Fruit fly (Drosophila melanogaster) whole organism, prepupa: Measurements from ENCODE around the gene SMSr.
A peak's percentile ranks its signal among the peaks of the same experiment; 100 is the strongest.

ENCODE experiments used
- CG10631 ChIP-seq: fragments of 200-800 bp; sonication (Bioruptor generic); optimal IDR thresholded peaks from 2 replicates; lab custom pipeline; 2016; ENCODE audit warnings: missing biosample characterization, missing genetic modification characterization
- CG10669 ChIP-seq: fragments of 200-800 bp; sonication (Bioruptor generic); optimal IDR thresholded peaks from 3 replicates; lab custom pipeline; 2018; ENCODE audit warnings: missing biosample characterization, mild to moderate bottlenecking, missing genetic modification characterization, moderate library complexity
- CG11294 ChIP-seq: fragments of 200-800 bp; sonication (Bioruptor generic); IDR thresholded peaks from 2 replicates; pipeline ENCODE4 v1.3.6; 2022; ENCODE audit warnings: missing biosample characterization, missing genetic modification characterization
- CG11902 ChIP-seq: fragments of 200-800 bp; sonication (Bioruptor generic); optimal IDR thresholded peaks from 3 replicates; lab custom pipeline; 2016; ENCODE audit warnings: missing biosample characterization, missing genetic modification characterization
- CG15336 ChIP-seq: fragments of 200-800 bp; sonication (Bioruptor generic); IDR thresholded peaks from 2 replicates; pipeline ENCODE4 v1.3.6; 2022; ENCODE audit warnings: missing biosample characterization, missing genetic modification characterization
- CG1621 ChIP-seq: fragments of 200-800 bp; sonication (Bioruptor generic); optimal IDR thresholded peaks from 3 replicates; lab custom pipeline; 2018; ENCODE audit warnings: missing biosample characterization, mild to moderate bottlenecking, missing genetic modification characterization
- CG3032 ChIP-seq: fragments of 200-800 bp; optimal IDR thresholded peaks from 2 replicates; lab custom pipeline; 2019; ENCODE audit warnings: missing biosample characterization, mild to moderate bottlenecking, missing genetic modification characterization, moderate library complexity
- CG31627 ChIP-seq: fragments of 200-800 bp; sonication (Bioruptor generic); optimal IDR thresholded peaks from 3 replicates; lab custom pipeline; 2016; ENCODE audit warnings: missing biosample characterization, missing genetic modification characterization
- CG32006 ChIP-seq: fragments of 200-800 bp; sonication (Bioruptor generic); optimal IDR thresholded peaks from 3 replicates; lab custom pipeline; 2017; ENCODE audit warnings: missing biosample characterization, mild to moderate bottlenecking, missing genetic modification characterization
- CG34406 ChIP-seq: fragments of 200-800 bp; sonication (Bioruptor generic); optimal IDR thresholded peaks from 3 replicates; lab custom pipeline; 2016; ENCODE audit warnings: missing biosample characterization, missing genetic modification characterization
- CG3919 ChIP-seq: fragments of 200-800 bp; sonication (Bioruptor generic); optimal IDR thresholded peaks from 3 replicates; lab custom pipeline; 2016; ENCODE audit warnings: missing biosample characterization, missing genetic modification characterization
- CG6163 ChIP-seq: fragments of 200-800 bp; sonication (Bioruptor generic); IDR thresholded peaks from 3 replicates; pipeline ENCODE4 v1.3.6; 2022; ENCODE audit warnings: missing biosample characterization, missing genetic modification characterization
- CG6792 ChIP-seq: fragments of 200-800 bp; sonication (Bioruptor generic); optimal IDR thresholded peaks from 3 replicates; lab custom pipeline; 2016; ENCODE audit warnings: missing biosample characterization, missing genetic modification characterization
- CG6808 ChIP-seq: fragments of 200-800 bp; sonication (Bioruptor generic); optimal IDR thresholded peaks from 3 replicates; lab custom pipeline; 2017; ENCODE audit warnings: missing biosample characterization, missing genetic modification characterization, mild to moderate bottlenecking, moderate library complexity, missing genetic modification reagents
- CG6854 ChIP-seq: fragments of 200-800 bp; sonication (Bioruptor generic); optimal IDR thresholded peaks from 2 replicates; lab custom pipeline; 2017; ENCODE audit warnings: missing biosample characterization, mild to moderate bottlenecking, missing genetic modification characterization
- CG7368 ChIP-seq: fragments of 200-800 bp; sonication (Bioruptor generic); optimal IDR thresholded peaks from 3 replicates; lab custom pipeline; 2016; ENCODE audit warnings: missing biosample characterization, missing genetic modification characterization
- CG8319 ChIP-seq: fragments of 200-800 bp; sonication (Bioruptor generic); optimal IDR thresholded peaks from 3 replicates; lab custom pipeline; 2016; ENCODE audit warnings: missing biosample characterization, missing genetic modification characterization
- CG8632 ChIP-seq: fragments of 200-800 bp; sonication (Bioruptor generic); optimal IDR thresholded peaks from 3 replicates; lab custom pipeline; 2016; ENCODE audit warnings: missing biosample characterization, missing genetic modification characterization
- CG9139 ChIP-seq: fragments of 200-800 bp; sonication (Bioruptor generic); optimal IDR thresholded peaks from 3 replicates; lab custom pipeline; 2017; ENCODE audit warnings: missing biosample characterization, mild to moderate bottlenecking, missing genetic modification characterization
- Eip75B ChIP-seq: fragments of 200-800 bp; sonication (Bioruptor generic); optimal IDR thresholded peaks from 3 replicates; lab custom pipeline; 2016; ENCODE audit warnings: missing biosample characterization, missing genetic modification characterization
- Eip78C ChIP-seq: fragments of 200-800 bp; sonication (Bioruptor generic); peaks from one replicate; lab custom pipeline; 2016; ENCODE audit warnings: missing biosample characterization, missing genetic modification characterization
- Eip93F ChIP-seq: fragments of 200-800 bp; sonication (Bioruptor generic); optimal IDR thresholded peaks from 2 replicates; lab custom pipeline; 2016; ENCODE audit warnings: missing biosample characterization, mild to moderate bottlenecking, missing genetic modification characterization
- Hr39 ChIP-seq: fragments of 200-800 bp; sonication (Bioruptor generic); optimal IDR thresholded peaks from 2 replicates; lab custom pipeline; 2016; ENCODE audit warnings: missing biosample characterization, missing genetic modification characterization
- Met ChIP-seq: fragments of 200-800 bp; sonication (Bioruptor generic); optimal IDR thresholded peaks from 3 replicates; lab custom pipeline; 2016; ENCODE audit warnings: missing biosample characterization, missing genetic modification characterization
- OdsH ChIP-seq: fragments of 200-800 bp; sonication (Bioruptor generic); optimal IDR thresholded peaks from 3 replicates; lab custom pipeline; 2016; ENCODE audit warnings: missing biosample characterization, missing genetic modification characterization
- Sox102F ChIP-seq: fragments of 200-800 bp; sonication (Bioruptor generic); optimal IDR thresholded peaks from 2 replicates; lab custom pipeline; 2016; ENCODE audit warnings: missing biosample characterization, mild to moderate bottlenecking, missing genetic modification characterization
- Sox14 ChIP-seq: fragments of 200-800 bp; sonication (Bioruptor generic); optimal IDR thresholded peaks from 3 replicates; lab custom pipeline; 2016; ENCODE audit warnings: missing biosample characterization, missing genetic modification characterization
- Sox15 ChIP-seq: fragments of 200-800 bp; sonication (Bioruptor generic); optimal IDR thresholded peaks from 3 replicates; lab custom pipeline; 2016; ENCODE audit warnings: missing biosample characterization, missing genetic modification characterization
- achi ChIP-seq: fragments of 200-800 bp; sonication (Bioruptor generic); optimal IDR thresholded peaks from 3 replicates; lab custom pipeline; 2016; ENCODE audit warnings: missing biosample characterization, missing genetic modification characterization
- acj6 ChIP-seq: fragments of 200-800 bp; sonication (Bioruptor generic); optimal IDR thresholded peaks from 3 replicates; lab custom pipeline; 2016; ENCODE audit warnings: missing biosample characterization, missing genetic modification characterization
- dac ChIP-seq: fragments of 200-800 bp; sonication (Bioruptor generic); optimal IDR thresholded peaks from 2 replicates; lab custom pipeline; 2017; ENCODE audit warnings: missing biosample characterization, mild to moderate bottlenecking, missing genetic modification characterization
- dsx ChIP-seq: fragments of 200-800 bp; optimal IDR thresholded peaks from 3 replicates; lab custom pipeline; 2019; ENCODE audit warnings: missing biosample characterization, mild to moderate bottlenecking, missing genetic modification characterization, moderate library complexity; ENCODE audit not compliant: poor library complexity, severe bottlenecking
- eg ChIP-seq: fragments of 200-800 bp; sonication (Bioruptor generic); IDR thresholded peaks from 3 replicates; pipeline ENCODE4 v1.3.6; 2022; ENCODE audit warnings: missing biosample characterization, missing genetic modification characterization
- esn ChIP-seq: fragments of 200-800 bp; sonication (Bioruptor generic); optimal IDR thresholded peaks from 2 replicates; lab custom pipeline; 2016; ENCODE audit warnings: missing biosample characterization, mild to moderate bottlenecking, missing genetic modification characterization, moderate library complexity
- fd59A ChIP-seq: fragments of 200-800 bp; sonication (Bioruptor generic); optimal IDR thresholded peaks from 2 replicates; lab custom pipeline; 2017; ENCODE audit warnings: missing biosample characterization, mild to moderate bottlenecking, missing genetic modification characterization, missing genetic modification reagents
- fkh ChIP-seq: fragments of 200-800 bp; sonication (Bioruptor generic); optimal IDR thresholded peaks from 3 replicates; lab custom pipeline; 2017; ENCODE audit warnings: missing biosample characterization, mild to moderate bottlenecking, missing genetic modification characterization, moderate library complexity
- lz ChIP-seq: fragments of 200-800 bp; sonication (Bioruptor generic); optimal IDR thresholded peaks from 3 replicates; lab custom pipeline; 2016; ENCODE audit warnings: missing biosample characterization, missing genetic modification characterization
- net ChIP-seq: fragments of 200-800 bp; sonication (Bioruptor generic); optimal IDR thresholded peaks from 3 replicates; lab custom pipeline; 2016; ENCODE audit warnings: missing biosample characterization, missing genetic modification characterization
- spab ChIP-seq: fragments of 200-800 bp; sonication (Bioruptor generic); optimal IDR thresholded peaks from 2 replicates; lab custom pipeline; 2017; ENCODE audit warnings: missing biosample characterization, mild to moderate bottlenecking, missing genetic modification characterization, missing genetic modification reagents
- vri ChIP-seq: fragments of 200-800 bp; sonication (Bioruptor generic); optimal IDR thresholded peaks from 3 replicates; lab custom pipeline; 2016; ENCODE audit warnings: missing biosample characterization, mild to moderate bottlenecking, missing genetic modification characterization

The SMSr gene

dm6 chr3L:7361095-7361522 lies 20.2 kb downstream of the SMSr start (continued):
- TF ChIP-seq fd59A (no peak), CG32006 (peak; percentile 18), Eip93F (GFP tag; lab: Kevin White, UChicago) (no peak)

DNA sequence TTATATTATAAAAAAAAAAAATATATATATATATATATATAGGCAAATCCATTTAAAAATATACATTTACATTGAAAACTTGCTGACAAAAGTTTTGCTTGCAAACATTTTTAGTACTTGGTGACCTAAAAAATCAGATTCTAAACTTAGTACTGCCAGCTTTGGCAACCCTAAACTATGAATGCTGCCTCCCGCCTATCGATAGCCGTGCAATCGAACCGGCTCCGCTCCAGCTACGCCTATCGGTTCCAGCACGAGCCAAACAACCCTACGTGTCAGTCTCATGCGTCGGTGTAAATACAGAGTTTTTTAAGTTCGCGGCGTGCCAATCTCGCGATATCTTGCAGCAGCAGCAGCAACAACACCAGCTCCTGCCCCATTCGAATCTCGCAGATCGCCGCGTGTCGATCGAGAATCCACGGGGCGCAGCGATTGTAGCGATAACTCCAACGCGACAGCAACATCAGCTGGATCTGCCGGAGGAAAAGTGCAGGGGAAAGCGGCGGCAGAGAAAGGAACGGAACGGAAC lies 20.9 kb downstream of the SMSr start, which contains the start of gene Sec63:
Gene Sec63, plus strand, starts transcription at position 238 of the 529 bp plus-strand sequence.
- TF ChIP-seq spab (no peak), Hr39 (peak; percentile 39), OdsH (peak; percentile 50), CG9139 (GFP tag; lab: Kevin White, UChicago) (no peak), CG11294 (GFP tag; lab: Robert Waterston, UW) (no peak), CG10669 (GFP tag; lab: Kevin White, UChicago) (no peak), CG3032 (tag; lab: Kevin White, UChicago) (peak; percentile 38), acj6 (GFP tag; lab: Kevin White, UChicago) (peak; percentile 52), CG1621 (peak; percentile 49), CG10631 (GFP tag; lab: Kevin White, UChicago) (peak; percentile 38), Sox15 (GFP tag; lab: Kevin White, UChicago) (no peak), CG31627 (GFP tag; lab: Kevin White, UChicago) (peak; percentile 34), CG11902 (GFP tag; lab: Kevin White, UChicago) (peak; percentile 2), CG6792 (GFP tag; lab: Kevin White, UChicago) (peak; percentile 4), esn (GFP tag; lab: Kevin White, UChicago) (peak; percentile 16), dsx (GFP tag; lab: Kevin White, UChicago) (no peak), CG8632 (peak; percentile 56), CG7368 (GFP tag; lab: Kevin White, UChicago) (no peak), CG15336 (peak; percentile 57), CG34406 (peak; percentile 38), Eip93F (GFP tag; lab: Kevin White, UChicago) (peak; percentile 55), net (GFP tag; lab: Kevin White, UChicago) (no peak), achi (GFP tag; lab: Kevin White, UChicago) (peak; percentile 49), CG6808 (GFP tag; lab: Kevin White, UChicago) (peak; percentile 17), Sox14 (GFP tag; lab: Kevin White, UChicago) (peak; percentile 20), Sox102F (GFP tag; lab: Kevin White, UChicago) (no peak), lz (GFP tag; lab: Kevin White, UChicago) (no peak), dac (no peak), Eip78C (peak; percentile 34), Eip75B (GFP tag; lab: Kevin White, UChicago) (no peak), vri (peak; percentile 24), eg (GFP tag; lab: Robert Waterston, UW) (peak; percentile 51; the same call in 2 of the 3 replicates), CG6854 (no peak), fd59A (no peak), Met (GFP tag; lab: Kevin White, UChicago) (no peak), CG32006 (peak; percentile 43), fkh (GFP tag; lab: Kevin White, UChicago) (peak; percentile 26), CG6163 (GFP tag; lab: Robert Waterston, UW) (peak; percentile 56; the same call in 2 of the 3 replicates), CG8319 (GFP tag; lab: Kevin White, UChicago) (peak; percentile 96), CG3919 (peak; percentile 17)
